Fruit fly (Drosophila melanogaster) whole organism, embryonic: ENCODE results near the gene CG11598.
A peak's percentile ranks its signal among the peaks of the same experiment; 100 is the strongest.

Source experiments
- ATbp ChIP-seq: fragments of 200-800 bp; sonication (Bioruptor generic); optimal IDR thresholded peaks from 2 replicates; lab custom pipeline; 2017; ENCODE audit warnings: missing biosample characterization, mild to moderate bottlenecking, missing genetic modification characterization, missing genetic modification reagents
- Blimp-1 ChIP-seq: fragments of 200-800 bp; sonication (Bioruptor generic); optimal IDR thresholded peaks from 3 replicates; lab custom pipeline; 2018; ENCODE audit warnings: missing biosample characterization, missing genetic modification characterization, mild to moderate bottlenecking, moderate library complexity, missing genetic modification reagents
- CG10209 ChIP-seq: fragments of 200-800 bp; sonication (Bioruptor generic); optimal IDR thresholded peaks from 3 replicates; lab custom pipeline; 2017; ENCODE audit warnings: missing biosample characterization, mild to moderate bottlenecking, missing genetic modification characterization, missing genetic modification reagents
- CG12219 ChIP-seq: fragments of 200-800 bp; sonication (Bioruptor generic); optimal IDR thresholded peaks from 3 replicates; lab custom pipeline; 2018; ENCODE audit warnings: missing biosample characterization, mild to moderate bottlenecking, missing genetic modification characterization
- CG13775 ChIP-seq: fragments of 200-800 bp; sonication (Bioruptor generic); optimal IDR thresholded peaks from 3 replicates; lab custom pipeline; 2017; ENCODE audit warnings: missing biosample characterization, mild to moderate bottlenecking, missing genetic modification characterization
- CG17361 ChIP-seq: fragments of 200-800 bp; sonication (Bioruptor generic); IDR thresholded peaks from 3 replicates; pipeline ENCODE4 v1.3.6; 2022; ENCODE audit warnings: missing biosample characterization, missing genetic modification characterization
- CG18262 ChIP-seq: fragments of 200-800 bp; optimal IDR thresholded peaks from 3 replicates; lab custom pipeline; 2019; ENCODE audit warnings: missing biosample characterization, mild to moderate bottlenecking, missing genetic modification characterization, moderate library complexity
- CG2202 ChIP-seq: fragments of 200-800 bp; sonication (Bioruptor generic); optimal IDR thresholded peaks from 2 replicates; lab custom pipeline; 2018; ENCODE audit warnings: missing biosample characterization, mild to moderate bottlenecking, missing genetic modification characterization
- CG3163 ChIP-seq: fragments of 200-800 bp; sonication (Bioruptor generic); optimal IDR thresholded peaks from 3 replicates; lab custom pipeline; 2016; ENCODE audit warnings: missing biosample characterization, missing genetic modification characterization
- CG3407 ChIP-seq: fragments of 200-800 bp; sonication (Bioruptor generic); optimal IDR thresholded peaks from 2 replicates; lab custom pipeline; 2018; ENCODE audit warnings: missing biosample characterization, mild to moderate bottlenecking, missing genetic modification characterization
- CG4707 ChIP-seq: fragments of 200-800 bp; sonication (Bioruptor generic); optimal IDR thresholded peaks from 2 replicates; lab custom pipeline; 2018; ENCODE audit warnings: missing biosample characterization, mild to moderate bottlenecking, missing genetic modification characterization, moderate library complexity
- CG6683 ChIP-seq: fragments of 200-800 bp; sonication (Bioruptor generic); optimal IDR thresholded peaks from 2 replicates; lab custom pipeline; 2017; ENCODE audit warnings: missing biosample characterization, mild to moderate bottlenecking, missing genetic modification characterization, missing genetic modification reagents
- CG6765 ChIP-seq: fragments of 200-800 bp; sonication (Bioruptor generic); optimal IDR thresholded peaks from 3 replicates; lab custom pipeline; 2017; ENCODE audit warnings: missing biosample characterization, mild to moderate bottlenecking, missing genetic modification characterization
- D ChIP-seq, 2 experiments: fragments of 200-800 bp in 1 of 2; fragments of >200 bp in 1 of 2; sonication (Bioruptor generic) in 1 of 2; optimal IDR thresholded peaks; 2 replicates in 1 of 2; 3 replicates in 1 of 2; lab custom pipeline; 2017; ENCODE audit warnings: mild to moderate bottlenecking in 1 of 2, missing biosample characterization in 1 of 2, missing genetic modification characterization in 1 of 2, missing genetic modification reagents in 1 of 2
- D19A ChIP-seq: fragments of 200-800 bp; optimal IDR thresholded peaks from 3 replicates; lab custom pipeline; 2019; ENCODE audit warnings: missing biosample characterization, mild to moderate bottlenecking, missing genetic modification characterization, moderate library complexity
- Dp ChIP-seq: fragments of 200-800 bp; sonication (Bioruptor generic); optimal IDR thresholded peaks from 2 replicates; lab custom pipeline; 2018; ENCODE audit warnings: missing biosample characterization, mild to moderate bottlenecking, missing genetic modification characterization, moderate library complexity
- Dref ChIP-seq: fragments of 200-800 bp; sonication (Bioruptor generic); IDR thresholded peaks from 2 replicates; pipeline ENCODE4 v1.3.6; 2022; ENCODE audit warnings: missing biosample characterization, missing genetic modification characterization
- E2f2 ChIP-seq: fragments of 200-800 bp; sonication (Bioruptor generic); IDR thresholded peaks from 2 replicates; pipeline ENCODE4 v1.3.6; 2022; ENCODE audit warnings: missing biosample characterization, missing genetic modification characterization
- Ets65A ChIP-seq: fragments of 200-800 bp; sonication (Bioruptor generic); peaks from one replicate; lab custom pipeline; 2016; ENCODE audit warnings: missing biosample characterization, missing genetic modification characterization
- Fer1 ChIP-seq: fragments of 200-800 bp; sonication (Bioruptor generic); optimal IDR thresholded peaks from 2 replicates; lab custom pipeline; 2017; ENCODE audit warnings: missing biosample characterization, mild to moderate bottlenecking, missing genetic modification characterization
- Fer2 ChIP-seq: fragments of 200-800 bp; sonication (Bioruptor generic); optimal IDR thresholded peaks from 2 replicates; lab custom pipeline; 2018; ENCODE audit warnings: missing biosample characterization, mild to moderate bottlenecking, missing genetic modification characterization, moderate library complexity
- HLH4C ChIP-seq: fragments of 200-800 bp; sonication (Bioruptor generic); IDR thresholded peaks from 3 replicates; pipeline ENCODE4 v1.3.6; 2022; ENCODE audit warnings: missing biosample characterization, missing genetic modification characterization; ENCODE audit not compliant: partially characterized antibody
- HLHmδ ChIP-seq: fragments of 200-800 bp; sonication (Bioruptor generic); optimal IDR thresholded peaks from 2 replicates; lab custom pipeline; 2018; ENCODE audit warnings: missing biosample characterization, mild to moderate bottlenecking, missing genetic modification characterization, moderate library complexity
- MESR4 ChIP-seq: fragments of 200-800 bp; sonication (Bioruptor generic); optimal IDR thresholded peaks from 2 replicates; lab custom pipeline; 2018; ENCODE audit warnings: missing biosample characterization, mild to moderate bottlenecking, missing genetic modification characterization, moderate library complexity
- Pdp1 ChIP-seq, 2 experiments: fragments of 200-800 bp; sonication (Bioruptor generic); optimal IDR thresholded peaks; 3 replicates each; lab custom pipeline; 2016; ENCODE audit warnings: missing biosample characterization in 2 of 2, missing genetic modification characterization in 2 of 2, mild to moderate bottlenecking in 1 of 2, moderate library complexity in 1 of 2
- Rfx ChIP-seq: fragments of 200-800 bp; sonication (Bioruptor generic); IDR thresholded peaks from 2 replicates; pipeline ENCODE4 v1.3.6; 2022; ENCODE audit warnings: missing biosample characterization, missing genetic modification characterization
- Scr ChIP-seq: fragments of 200-800 bp; sonication (Bioruptor generic); IDR thresholded peaks from 2 replicates; pipeline ENCODE4 v1.3.6; 2022; ENCODE audit warnings: missing biosample characterization, missing genetic modification characterization; ENCODE audit not compliant: partially characterized antibody
- Stat92E ChIP-seq, 3 experiments: fragments of >200 bp in 2 of 3; fragments of 200-800 bp in 1 of 3; sonication (Bioruptor generic) in 1 of 3; optimal IDR thresholded peaks; 2 replicates each; lab custom pipeline; 2017 to 2019; ENCODE audit warnings: missing biosample characterization in 3 of 3, missing genetic modification characterization in 3 of 3, mild to moderate bottlenecking in 1 of 3, moderate library complexity in 1 of 3
- Taf1 ChIP-seq: fragments of 200-800 bp; sonication (Bioruptor generic); IDR thresholded peaks from 2 replicates; pipeline ENCODE4 v1.3.6; 2022; ENCODE audit warnings: missing biosample characterization, missing genetic modification characterization
- al ChIP-seq: fragments of 200-800 bp; sonication (Bioruptor generic); IDR thresholded peaks from 2 replicates; pipeline ENCODE4 v1.3.6; 2022; ENCODE audit warnings: missing biosample characterization, missing genetic modification characterization
- btn ChIP-seq: fragments of 200-800 bp; sonication (Bioruptor generic); optimal IDR thresholded peaks from 2 replicates; lab custom pipeline; 2016; ENCODE audit warnings: missing biosample characterization, missing genetic modification characterization
- chif ChIP-seq, 2 experiments: fragments of 200-800 bp; sonication (Bioruptor generic); optimal IDR thresholded peaks; 3 replicates each; lab custom pipeline; 2016; ENCODE audit warnings: missing biosample characterization in 2 of 2, missing genetic modification characterization in 2 of 2
- emc ChIP-seq: fragments of 200-800 bp; sonication (Bioruptor generic); optimal IDR thresholded peaks from 2 replicates; lab custom pipeline; 2016; ENCODE audit warnings: missing biosample characterization, missing genetic modification characterization
- esg ChIP-seq: fragments of 200-800 bp; sonication (Bioruptor generic); conservative IDR thresholded peaks from 2 replicates; pipeline ENCODE4 v1.3.6; 2022; ENCODE audit warnings: missing biosample characterization, missing genetic modification characterization
- fd102C ChIP-seq: fragments of 200-800 bp; sonication (Bioruptor generic); optimal IDR thresholded peaks from 2 replicates; lab custom pipeline; 2018; ENCODE audit warnings: missing biosample characterization, mild to moderate bottlenecking, missing genetic modification characterization, moderate library complexity
- fd96Cb ChIP-seq: fragments of 200-800 bp; sonication (Bioruptor generic); optimal IDR thresholded peaks from 2 replicates; lab custom pipeline; 2018; ENCODE audit warnings: missing biosample characterization, mild to moderate bottlenecking, missing genetic modification characterization, moderate library complexity
- gcm2 ChIP-seq: fragments of 200-800 bp; sonication (Bioruptor generic); optimal IDR thresholded peaks from 2 replicates; lab custom pipeline; 2016; ENCODE audit warnings: missing biosample characterization, missing genetic modification characterization
- gem ChIP-seq: fragments of 200-800 bp; sonication (Bioruptor generic); optimal IDR thresholded peaks from 2 replicates; lab custom pipeline; 2019; ENCODE audit warnings: missing biosample characterization, mild to moderate bottlenecking, missing genetic modification characterization, moderate library complexity
- hkb ChIP-seq, 2 experiments: fragments of 200-800 bp in 1 of 2; fragments of >200 bp in 1 of 2; sonication (Bioruptor generic) in 1 of 2; IDR thresholded peaks in 1 of 2; optimal IDR thresholded peaks in 1 of 2; 2 replicates each; pipeline versions ENCODE4 v1.3.6 to Lab custom; 2017 to 2022; ENCODE audit warnings: missing biosample characterization in 1 of 2, missing genetic modification characterization in 1 of 2
- kni ChIP-seq: fragments of 200-800 bp; sonication (Bioruptor generic); optimal IDR thresholded peaks from 3 replicates; lab custom pipeline; 2017; ENCODE audit warnings: mild to moderate bottlenecking, missing biosample characterization, missing genetic modification reagents, missing genetic modification characterization
- pan ChIP-seq, 4 experiments: fragments of >200 bp in 3 of 4; fragments of 200-800 bp in 1 of 4; sonication (Bioruptor generic) in 1 of 4; optimal IDR thresholded peaks in 3 of 4; IDR thresholded peaks in 1 of 4; 2 replicates each; pipeline versions ENCODE4 v1.3.6 to Lab custom; 2017 to 2022; ENCODE audit warnings: missing biosample characterization in 2 of 4, missing genetic modification characterization in 2 of 4, mixed read lengths in 1 of 4
- rib ChIP-seq: fragments of 200-800 bp; sonication (Bioruptor generic); IDR thresholded peaks from 2 replicates; pipeline ENCODE4 v1.3.6; 2022; ENCODE audit warnings: missing biosample characterization, missing genetic modification characterization
- sens ChIP-seq: fragments of 200-800 bp; sonication (Bioruptor generic); peaks from one replicate; lab custom pipeline; 2016; ENCODE audit warnings: missing biosample characterization, missing genetic modification characterization
- sim ChIP-seq: fragments of 200-800 bp; sonication (Bioruptor generic); IDR thresholded peaks from 2 replicates; pipeline ENCODE4 v1.3.6; 2022; ENCODE audit warnings: missing biosample characterization, missing genetic modification characterization
- trh ChIP-seq: fragments of 200-800 bp; sonication (Bioruptor generic); optimal IDR thresholded peaks from 2 replicates; lab custom pipeline; 2016; ENCODE audit warnings: missing biosample characterization, missing genetic modification characterization
- twi ChIP-seq: fragments of 200-800 bp; optimal IDR thresholded peaks from 2 replicates; lab custom pipeline; 2019; ENCODE audit warnings: missing biosample characterization, mild to moderate bottlenecking, missing genetic modification characterization, moderate library complexity
- vnd ChIP-seq: fragments of 200-800 bp; sonication (Bioruptor generic); IDR thresholded peaks from 3 replicates; pipeline ENCODE4 v1.3.6; 2022; ENCODE audit warnings: missing biosample characterization, missing genetic modification characterization; ENCODE audit not compliant: partially characterized antibody

CG11598 gene

DNA sequence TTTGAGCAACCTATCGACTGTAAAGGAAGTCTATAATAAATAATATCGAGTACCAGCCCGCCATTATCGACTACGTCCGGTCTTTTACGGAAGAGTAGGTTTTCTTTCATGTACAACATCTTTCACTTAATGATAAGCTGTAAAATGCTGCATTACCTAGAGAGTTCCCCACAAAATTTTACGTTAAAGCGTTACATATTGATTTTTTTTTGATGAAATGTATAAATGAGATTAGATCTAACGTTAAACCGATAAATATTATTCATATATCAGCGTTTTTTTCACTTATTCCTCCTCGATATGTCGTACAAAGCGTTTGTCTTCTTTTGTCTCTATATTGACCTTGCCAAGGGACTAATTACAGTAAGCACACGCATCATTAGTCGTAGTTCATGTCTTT, at the start of gene CG11598:
CG11598 (plus strand) TSS at position 301 of the 400 bp plus-strand sequence.
- TF ChIP-seq Fer1 (GFP tag; lab: Kevin White, UChicago) (no peak), fd96Cb (tag; lab: Kevin White, UChicago) (no peak), trh (no peak), Dp (no peak), CG4707 (GFP tag; lab: Kevin White, UChicago) (no peak), al (no peak), Taf1 (GFP tag; lab: Robert Waterston, UW) (no peak), Scr (no peak), Fer2 (no peak), fd102C (GFP tag; lab: Kevin White, UChicago) (no peak)

DNA sequence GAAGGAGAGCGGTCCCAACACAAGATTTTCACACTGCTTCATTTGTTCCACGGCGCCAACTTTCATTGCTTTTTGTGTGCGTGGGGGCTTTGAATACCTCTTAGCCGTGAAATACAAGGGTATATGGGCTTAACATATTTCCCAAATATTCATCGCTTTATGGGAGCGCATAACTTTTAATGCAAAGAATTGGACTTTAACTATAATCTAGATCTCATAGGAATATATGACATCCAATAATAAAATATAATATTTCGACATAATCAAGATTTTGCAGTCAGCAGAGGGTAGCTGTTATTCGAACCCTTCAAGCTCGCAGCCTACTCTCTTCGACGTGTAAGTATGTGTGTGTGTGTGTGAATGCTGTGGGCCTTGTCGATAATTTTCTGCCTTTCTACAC, 43.0 kb upstream of the CG11598 start:
- TF ChIP-seq CG13775 (GFP tag; lab: Kevin White, UChicago) (no peak), vnd (no peak), CG6683 (GFP tag; lab: Kevin White, UChicago) (no peak), CG17361 (GFP tag; lab: Robert Waterston, UW) (no peak), gem (peak; percentile 66), HLH4C (GFP tag; lab: Robert Waterston, UW) (peak; percentile 49; the same call in 2 of the 3 replicates), ATbp (GFP tag; lab: Kevin White, UChicago) (peak; percentile 20), emc (GFP tag; lab: Kevin White, UChicago) (no peak), CG3407 (no peak), HLHmδ (no peak), rib (GFP tag; lab: Robert Waterston, UW) (no peak), fd96Cb (tag; lab: Kevin White, UChicago) (peak; percentile 30), CG2202 (tag; lab: Kevin White, UChicago) (no peak), E2f2 (GFP tag; lab: Robert Waterston, UW) (no peak), CG3163 (GFP tag; lab: Kevin White, UChicago) (no peak), chif (GFP tag; optimal IDR thresholded peaks at IDR 0.05; lab: Kevin White, UChicago) (no peak), Ets65A (GFP tag; lab: Kevin White, UChicago) (no peak), Stat92E (GFP tag; optimal IDR thresholded peaks at IDR 0.05; lab: Kevin White, UChicago) (no peak), MESR4 (GFP tag; lab: Kevin White, UChicago) (no peak), Dref (GFP tag; lab: Robert Waterston, UW) (no peak), CG10209 (peak; percentile 15), Pdp1 (GFP tag; optimal IDR thresholded peaks at IDR 0.05; lab: Kevin White, UChicago) (peak in 1 of 2 experiments; percentile 13), D (optimal IDR thresholded peaks at IDR 0.05; lab: Kevin White, UChicago) (no peak), D (GFP tag; optimal IDR thresholded peaks at IDR 0.05; lab: Kevin White, UChicago) (no peak), CG6765 (GFP tag; lab: Kevin White, UChicago) (peak; percentile 6), kni (GFP tag; lab: Kevin White, UChicago) (no peak), D19A (tag; lab: Kevin White, UChicago) (no peak), twi (no peak), btn (GFP tag; lab: Kevin White, UChicago) (no peak), hkb (optimal IDR thresholded peaks at IDR 0.05; lab: Kevin White, UChicago) (no peak), hkb (GFP tag; IDR thresholded peaks at IDR 0.05; lab: Robert Waterston, UW) (peak; percentile 66), CG18262 (tag; lab: Kevin White, UChicago) (no peak), CG12219 (GFP tag; lab: Kevin White, UChicago) (peak; percentile 16), sim (GFP tag; lab: Robert Waterston, UW) (no peak), Rfx (GFP tag; lab: Robert Waterston, UW) (0 out of 2 replicates have a peak, but pooled peaks have one; percentile 11), sens (GFP tag; lab: Kevin White, UChicago) (peak; percentile 46), esg (GFP tag; lab: Robert Waterston, UW) (0 out of 2 replicates have a peak, but pooled peaks have one; percentile 21), Blimp-1 (GFP tag; lab: Kevin White, UChicago) (peak; percentile 33), pan (optimal IDR thresholded peaks at IDR 0.05; lab: Kevin White, UChicago) (no peak), pan (GFP tag; optimal IDR thresholded peaks at IDR 0.05 in 1 of 2, IDR thresholded peaks at IDR 0.05 in 1 of 2) (peak in 1 of 2 experiments; percentile 45), gcm2 (GFP tag; lab: Kevin White, UChicago) (no peak)
